Fruit fly (Drosophila melanogaster): ENCODE measurements around the gene CG31810.
A peak's percentile ranks its signal among the peaks of the same experiment; 100 is the strongest.

Gene CG31810

dm6 chr2L:16882871-16883849 lies 31.0 kb upstream of the CG31810 start (continued):
- no peak for TF ChIP-seq CG42726 (GFP tag; IDR thresholded peaks at IDR 0.05; ENCODE audit: partially characterized antibody)
- 0 out of 3 replicates have a peak, but pooled peaks have one; percentile 32 for TF ChIP-seq otp (GFP tag; IDR thresholded peaks at IDR 0.05)
- TF ChIP-seq pfk (GFP tag; optimal IDR thresholded peaks at IDR 0.05), result no peak
- TF ChIP-seq sr (GFP tag; IDR thresholded peaks at IDR 0.05), result no peak
- no peak for TF ChIP-seq cg (GFP tag; optimal IDR thresholded peaks at IDR 0.05)
- TF ChIP-seq CG6254 (GFP tag; optimal IDR thresholded peaks at IDR 0.05), result no peak
- TF ChIP-seq H2.0 (GFP tag; IDR thresholded peaks at IDR 0.05), result no peak
- no peak for TF ChIP-seq CG3838 (GFP tag; optimal IDR thresholded peaks at IDR 0.05)
- no peak for TF ChIP-seq CG11504 (tag; optimal IDR thresholded peaks at IDR 0.05)
- TF ChIP-seq vvl (GFP tag; IDR thresholded peaks at IDR 0.05), result no peak
- 0 out of 2 replicates have a peak, but pooled peaks have one; percentile 8 for TF ChIP-seq CG6689 (GFP tag; IDR thresholded peaks at IDR 0.05)
- TF ChIP-seq Pdp1 (GFP tag; optimal IDR thresholded peaks at IDR 0.05), result peak in 1 of 2 experiments; percentile 61
- no peak for TF ChIP-seq CG17568 (GFP tag; optimal IDR thresholded peaks at IDR 0.05)
- TF ChIP-seq usp (GFP tag; optimal IDR thresholded peaks at IDR 0.05), result no peak
- no peak for TF ChIP-seq CG12071 (GFP tag; optimal IDR thresholded peaks at IDR 0.05)
- TF ChIP-seq CG10543 (GFP tag; optimal IDR thresholded peaks at IDR 0.05), result peak; percentile 23
- TF ChIP-seq hb (GFP tag; IDR thresholded peaks at IDR 0.05; ENCODE audit: partially characterized antibody), result no peak
- TF ChIP-seq gcm (GFP tag; optimal IDR thresholded peaks at IDR 0.05), result no peak
- TF ChIP-seq luna (GFP tag; optimal IDR thresholded peaks at IDR 0.05), result no peak
- TF ChIP-seq CG12104 (GFP tag; optimal IDR thresholded peaks at IDR 0.05), result no peak
- TF ChIP-seq slp2 (GFP tag; optimal IDR thresholded peaks at IDR 0.05), result no peak
- no peak for TF ChIP-seq insv (GFP tag; optimal IDR thresholded peaks at IDR 0.05)
- TF ChIP-seq CG7556 (GFP tag; optimal IDR thresholded peaks at IDR 0.05), result no peak
- no peak for TF ChIP-seq D19B (GFP tag; optimal IDR thresholded peaks at IDR 0.05)
- no peak for TF ChIP-seq CkIIα-i1 (GFP tag; IDR thresholded peaks at IDR 0.05)
- no peak for TF ChIP-seq ato (GFP tag; IDR thresholded peaks at IDR 0.05; ENCODE audit: partially characterized antibody)
- TF ChIP-seq cato (GFP tag; optimal IDR thresholded peaks at IDR 0.05; ENCODE audit: borderline replicate concordance), result no peak
- no peak for TF ChIP-seq lilli (GFP tag; optimal IDR thresholded peaks at IDR 0.05)
- TF ChIP-seq az2 (GFP tag; optimal IDR thresholded peaks at IDR 0.05), result no peak
- no peak for TF ChIP-seq CG10267 (tag; optimal IDR thresholded peaks at IDR 0.05)
- no peak for TF ChIP-seq CG11398 (GFP tag; optimal IDR thresholded peaks at IDR 0.05)
- no peak for TF ChIP-seq CG15514 (GFP tag; optimal IDR thresholded peaks at IDR 0.05)
- TF ChIP-seq mirr (GFP tag; optimal IDR thresholded peaks at IDR 0.05), result peak; percentile 98
- TF ChIP-seq Sox100B (GFP tag; optimal IDR thresholded peaks at IDR 0.05), result no peak
- TF ChIP-seq Dip3 (GFP tag; optimal IDR thresholded peaks at IDR 0.05), result no peak
- TF ChIP-seq run (tag; optimal IDR thresholded peaks at IDR 0.05), result no peak
- TF ChIP-seq ro (GFP tag; IDR thresholded peaks at IDR 0.05), result no peak
- no peak for TF ChIP-seq sens-2 (GFP tag; IDR thresholded peaks at IDR 0.05)
- peak; percentile 17; the same call in 1 of the 2 replicates for TF ChIP-seq Drgx (GFP tag; IDR thresholded peaks at IDR 0.05)
- no peak for TF ChIP-seq Antp (GFP tag; optimal IDR thresholded peaks at IDR 0.05)
- TF ChIP-seq danr (GFP tag; IDR thresholded peaks at IDR 0.05), result no peak
- TF ChIP-seq NK7.1 (GFP tag; optimal IDR thresholded peaks at IDR 0.05), result no peak
- TF ChIP-seq cad (GFP tag; optimal IDR thresholded peaks at IDR 0.05), result no peak
- no peak for TF ChIP-seq Mad (GFP tag; optimal IDR thresholded peaks at IDR 0.05)
- TF ChIP-seq sug (tag; optimal IDR thresholded peaks at IDR 0.05), result peak; percentile 59
- TF ChIP-seq CG2875 (GFP tag; optimal IDR thresholded peaks at IDR 0.05), result no peak
- TF ChIP-seq ind (GFP tag; optimal IDR thresholded peaks at IDR 0.05), result no peak
- TF ChIP-seq Fer2 (tag; optimal IDR thresholded peaks at IDR 0.05), result no peak
- TF ChIP-seq trem (tag; optimal IDR thresholded peaks at IDR 0.05), result no peak
